Worm (Caenorhabditis elegans): ENCODE data around the gene mrp-1.

The mrp-1 gene

DNA sequence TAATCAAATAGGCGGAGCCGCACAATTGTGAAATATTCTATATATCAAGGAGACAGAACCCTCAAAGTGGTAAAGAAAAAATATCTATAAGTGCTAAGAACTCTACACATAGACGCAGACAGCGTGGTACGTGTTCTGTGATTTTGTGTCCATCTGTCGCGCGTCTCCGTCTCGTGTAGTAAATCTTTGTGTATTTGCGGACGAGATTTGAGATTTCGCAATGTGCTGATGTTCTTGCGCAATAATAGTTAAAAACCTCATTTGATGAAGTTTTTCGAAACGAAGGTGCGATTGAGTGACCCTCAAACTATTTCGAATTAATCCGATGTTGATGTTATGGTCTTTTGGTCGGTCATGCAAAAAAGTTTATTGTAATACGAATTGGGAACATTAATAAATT lies 14.4 kb downstream of the mrp-1 start:
- peak; percentile 29 for TF ChIP-seq ceh-27 (GFP tag; optimal IDR thresholded peaks at IDR 0.05)
- TF ChIP-seq ccch-3 (GFP tag; optimal IDR thresholded peaks at IDR 0.05), result no peak
- TF ChIP-seq ztf-25 (GFP tag; IDR thresholded peaks at IDR 0.05), result no peak
- no peak for TF ChIP-seq madf-3 (GFP tag; IDR thresholded peaks at IDR 0.05)
- no peak for TF ChIP-seq rec-8 (tag; optimal IDR thresholded peaks at IDR 0.05)
- TF ChIP-seq rcor-1 (GFP tag; IDR thresholded peaks at IDR 0.05), result no peak
- TF ChIP-seq nhr-27 (tag; optimal IDR thresholded peaks at IDR 0.05), result no peak
- peak; percentile 13; the same call in 1 of the 2 replicates for TF ChIP-seq hmg-1.2 (GFP tag; IDR thresholded peaks at IDR 0.05)
- TF ChIP-seq hmg-20 (GFP tag; IDR thresholded peaks at IDR 0.05), result no peak
- TF ChIP-seq Y53F4B.3 (GFP tag; IDR thresholded peaks at IDR 0.05), result no peak
- TF ChIP-seq lin-26 (GFP tag; IDR thresholded peaks at IDR 0.05), result no peak
- TF ChIP-seq xnd-1 (tag; optimal IDR thresholded peaks at IDR 0.05), result no peak
- no peak for TF ChIP-seq Y53G8AR.9 (GFP tag; conservative IDR thresholded peaks at IDR 0.05)
- TF ChIP-seq ets-4 (GFP tag; optimal IDR thresholded peaks at IDR 0.05), result no peak
- TF ChIP-seq F22D6.2 (tag; optimal IDR thresholded peaks at IDR 0.05), result no peak
- no peak for TF ChIP-seq cebp-2 (GFP tag; IDR thresholded peaks at IDR 0.05)
- no peak for TF ChIP-seq zim-3 (tag; optimal IDR thresholded peaks at IDR 0.05)
- no peak for TF ChIP-seq unc-62 (GFP tag; optimal IDR thresholded peaks at IDR 0.05)
- no peak for TF ChIP-seq atf-7 (tag; optimal IDR thresholded peaks at IDR 0.05)
- TF ChIP-seq dpff-1 (tag; optimal IDR thresholded peaks at IDR 0.05), result no peak
- no peak for TF ChIP-seq athp-1 (tag; optimal IDR thresholded peaks at IDR 0.05)
- no peak for TF ChIP-seq akir-1 (GFP tag; optimal IDR thresholded peaks at IDR 0.05)
- peak; percentile 96 for TF ChIP-seq cebp-1 (GFP tag; IDR thresholded peaks at IDR 0.05)
- peak; percentile 99 for TF ChIP-seq cebp-1 (tag; optimal IDR thresholded peaks at IDR 0.05)
- no peak for TF ChIP-seq hlh-26 (GFP tag; conservative IDR thresholded peaks at IDR 0.05)
- no peak for TF ChIP-seq him-1 (tag; optimal IDR thresholded peaks at IDR 0.05)
- TF ChIP-seq K12H6.12 (tag; optimal IDR thresholded peaks at IDR 0.05), result peak; percentile 42
- TF ChIP-seq tbp1 (GFP tag; optimal IDR thresholded peaks at IDR 0.05), result no peak
- no peak for TF ChIP-seq Y56A3A.18 (GFP tag; IDR thresholded peaks at IDR 0.05)

DNA sequence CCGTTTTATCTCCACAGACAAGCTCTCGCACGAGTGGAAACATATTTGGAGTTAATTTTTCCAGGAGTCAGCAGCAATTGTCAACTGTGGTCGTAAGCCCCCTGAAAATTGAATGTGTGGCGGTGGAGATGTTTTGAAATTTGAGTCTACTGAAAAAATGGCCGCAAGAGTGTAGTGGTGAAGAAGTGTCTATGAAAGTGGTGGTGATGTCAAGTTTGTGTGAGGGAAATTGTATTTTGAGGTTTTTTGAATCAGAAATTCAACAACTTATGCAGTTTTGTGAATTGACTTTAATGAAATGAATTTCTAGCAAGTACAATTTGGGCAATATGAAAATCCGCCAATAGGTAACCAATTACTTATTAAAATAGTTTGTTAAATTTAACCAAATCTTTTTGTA lies 15.1 kb downstream of the mrp-1 start, which contains the start of gene mrp-2:
TSS of gene mrp-2 (minus strand) at position 101 of the 400 bp plus-strand sequence.
- TF ChIP-seq T26A5.8 (tag; optimal IDR thresholded peaks at IDR 0.05) (no peak), B0035.1 (tag; optimal IDR thresholded peaks at IDR 0.05) (no peak), hsf-1 (GFP tag; IDR thresholded peaks at IDR 0.05) (no peak), ekl-4 (GFP tag; IDR thresholded peaks at IDR 0.05) (no peak), C17E4.6 (GFP tag; IDR thresholded peaks at IDR 0.05) (no peak), cebp-1 (GFP tag; IDR thresholded peaks at IDR 0.05) (no peak), cebp-1 (tag; optimal IDR thresholded peaks at IDR 0.05) (no peak), aptf-3 (GFP tag; IDR thresholded peaks at IDR 0.05) (no peak), Y53G8AR.9 (GFP tag; conservative IDR thresholded peaks at IDR 0.05) (no peak), bed-2 (GFP tag; IDR thresholded peaks at IDR 0.05) (no peak), ztf-26 (tag; optimal IDR thresholded peaks at IDR 0.05) (no peak), snpc-3.4 (tag; optimal IDR thresholded peaks at IDR 0.05) (no peak), Y56A3A.18 (GFP tag; IDR thresholded peaks at IDR 0.05) (no peak), sdz-38 (tag; optimal IDR thresholded peaks at IDR 0.05) (no peak), T07F8.4 (tag; optimal IDR thresholded peaks at IDR 0.05) (no peak), ceh-58 (GFP tag; IDR thresholded peaks at IDR 0.05) (no peak), tbp1 (GFP tag; optimal IDR thresholded peaks at IDR 0.05) (no peak), akir-1 (GFP tag; optimal IDR thresholded peaks at IDR 0.05) (no peak), ceh-27 (GFP tag; optimal IDR thresholded peaks at IDR 0.05) (no peak)
